Fruit fly (Drosophila melanogaster): ENCODE measurements around the gene CG6005.

DNA sequence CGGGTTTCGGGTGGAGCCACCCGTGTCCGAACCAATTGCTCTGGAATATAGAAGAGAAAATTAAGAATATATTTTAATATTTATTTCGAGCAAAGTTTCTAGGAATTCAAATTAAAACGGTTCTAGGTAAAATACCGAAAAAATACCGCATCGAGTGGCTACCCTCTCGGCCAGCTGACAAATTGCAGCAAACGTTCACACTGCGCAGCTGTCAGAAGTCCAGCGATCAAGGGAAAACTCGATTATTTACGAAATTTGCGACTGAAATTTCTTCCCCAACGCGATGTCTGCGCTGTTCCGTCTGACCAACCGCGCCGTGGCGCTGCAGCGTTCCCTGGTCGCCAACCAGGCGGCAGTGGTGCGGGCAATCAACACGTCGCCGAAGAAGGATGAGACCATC lies 3.3 kb upstream of the CG6005 start, which contains the start of gene NP15.6:
- TF ChIP-seq CG1620 (GFP tag; optimal IDR thresholded peaks at IDR 0.05) (no peak), CG11617 (GFP tag; optimal IDR thresholded peaks at IDR 0.05) (no peak), kay (GFP tag; ENCODE audit: borderline replicate concordance) (no peak), CG7045 (GFP tag; optimal IDR thresholded peaks at IDR 0.05) (no peak), Hr96 (GFP tag; optimal IDR thresholded peaks at IDR 0.05) (no peak), CG14711 (tag; optimal IDR thresholded peaks at IDR 0.05) (no peak), CG5204 (GFP tag; optimal IDR thresholded peaks at IDR 0.05) (no peak), pad (GFP tag; optimal IDR thresholded peaks at IDR 0.05) (no peak), toe (GFP tag; optimal IDR thresholded peaks at IDR 0.05) (no peak), Clk (GFP tag; optimal IDR thresholded peaks at IDR 0.05) (no peak), cnc (optimal IDR thresholded peaks at IDR 0.05) (no peak), ovo (GFP tag; optimal IDR thresholded peaks at IDR 0.05) (no peak), cic (GFP tag; optimal IDR thresholded peaks at IDR 0.05) (no peak)
